Worm (Caenorhabditis elegans) whole organism, L2 larva: ENCODE measurements around the gene sms-1.

Source experiments
- aly-2 ChIP-seq: fragments of 150-350 bp; optimal IDR thresholded peaks from 2 replicates; lab custom pipeline; 2014; ENCODE audit warnings: missing biosample characterization, missing genetic modification characterization
- lin-11 ChIP-seq: fragments of 150-350 bp; sonication (generic microtip); optimal IDR thresholded peaks from 2 replicates; lab custom pipeline; 2014; ENCODE audit warnings: missing biosample characterization, missing genetic modification characterization, inconsistent platforms, mixed read lengths
- lin-13 ChIP-seq: fragments of 150-350 bp; optimal IDR thresholded peaks from 2 replicates; lab custom pipeline; 2014; ENCODE audit warnings: missing biosample characterization, missing genetic modification reagents, missing genetic modification characterization
- mdl-1 ChIP-seq, 2 experiments: fragments of 150-350 bp in 1 of 2; sonication (generic microtip) in 1 of 2; optimal IDR thresholded peaks; 2 replicates each; lab custom pipeline; 2017; ENCODE audit warnings: missing biosample characterization in 2 of 2, missing genetic modification characterization in 2 of 2
- nhr-11 ChIP-seq: fragments of 150-350 bp; optimal IDR thresholded peaks from 2 replicates; lab custom pipeline; 2014; ENCODE audit warnings: missing biosample characterization, missing genetic modification characterization
- nhr-12 ChIP-seq: fragments of 150-350 bp; optimal IDR thresholded peaks from 2 replicates; lab custom pipeline; 2014; ENCODE audit warnings: missing biosample characterization, missing genetic modification characterization
- nhr-237 ChIP-seq: fragments of 150-350 bp; optimal IDR thresholded peaks from 2 replicates; lab custom pipeline; 2014; ENCODE audit warnings: missing biosample characterization, missing genetic modification characterization
- snpc-4 ChIP-seq: fragments of 150-350 bp; optimal IDR thresholded peaks from 2 replicates; lab custom pipeline; 2014; ENCODE audit warnings: missing biosample characterization, missing genetic modification characterization
- unc-55 ChIP-seq: fragments of 150-350 bp; sonication (generic microtip); optimal IDR thresholded peaks from 3 replicates; lab custom pipeline; 2014; ENCODE audit warnings: missing biosample characterization, missing genetic modification reagents, missing genetic modification characterization
- unc-62 ChIP-seq: fragments of 150-350 bp; optimal IDR thresholded peaks from 2 replicates; lab custom pipeline; 2014; ENCODE audit warnings: missing biosample characterization, missing genetic modification reagents, missing genetic modification characterization
- ztf-11 ChIP-seq: sonication (generic microtip); optimal IDR thresholded peaks from 2 replicates; lab custom pipeline; 2017; ENCODE audit warnings: missing biosample characterization, missing genetic modification characterization

DNA sequence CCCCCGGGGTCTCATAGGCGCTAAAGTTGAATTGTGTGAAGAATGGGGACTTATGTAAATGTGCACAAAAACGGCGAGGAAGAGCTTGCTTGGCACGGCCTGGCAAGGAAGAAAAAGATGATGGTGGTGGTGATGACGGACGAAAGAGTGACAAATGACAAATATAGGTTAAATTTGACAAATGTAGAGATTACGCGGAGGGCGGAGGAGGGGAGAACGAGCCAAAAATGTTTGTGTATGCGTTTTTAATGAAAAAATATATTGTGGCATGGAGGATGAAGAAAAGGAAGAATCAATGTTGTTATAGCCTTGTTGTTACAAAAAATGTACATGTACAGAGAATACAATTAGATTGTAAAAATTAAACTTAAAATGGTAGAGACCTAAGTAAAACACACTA, 11.1 kb downstream of the sms-1 start:
- TF ChIP-seq nhr-237 (tag; lab: Kevin White, UChicago) (no peak), lin-13 (GFP tag; lab: Kevin White, UChicago) (no peak), unc-55 (no peak), nhr-11 (tag; lab: Kevin White, UChicago) (no peak), snpc-4 (tag; lab: Kevin White, UChicago) (no peak), unc-62 (GFP tag; lab: Kevin White, UChicago) (no peak), aly-2 (tag; lab: Kevin White, UChicago) (no peak), nhr-12 (tag; lab: Kevin White, UChicago) (no peak), lin-11 (tag; lab: Kevin White, UChicago) (no peak), ztf-11 (tag; lab: Kevin White, UChicago) (no peak), mdl-1 (tag; optimal IDR thresholded peaks at IDR 0.05; lab: Kevin White, UChicago) (no peak)
